Worm (Caenorhabditis elegans) whole organism, L4/young adult: ENCODE measurements around the gene mlt-9.

Experiments
- W03F9.2 ChIP-seq: fragments of 150-350 bp; optimal IDR thresholded peaks from 2 replicates; lab custom pipeline; 2014; ENCODE audit warnings: missing biosample characterization, missing genetic modification characterization
- dao-5 ChIP-seq: sonication (generic microtip); optimal IDR thresholded peaks from 2 replicates; lab custom pipeline; 2016; ENCODE audit warnings: missing genotype, missing genetic modification characterization, moderate library complexity, missing compliant biosample characterization
- him-1 ChIP-seq: sonication (generic microtip); optimal IDR thresholded peaks from 2 replicates; lab custom pipeline; 2016; ENCODE audit warnings: missing genotype, missing genetic modification reagents, missing genetic modification characterization, missing compliant biosample characterization

ce11 chrX:15104963-15105493 lies 2.6 kb downstream of the mlt-9 start:
- TF ChIP-seq him-1 (tag; lab: Kevin White, UChicago) (no peak), dao-5 (tag; lab: Kevin White, UChicago) (no peak), W03F9.2 (no peak)
